Fruit fly (Drosophila melanogaster) whole organism, embryonic: Measurements from ENCODE around the gene CG4962.
A peak's percentile ranks its signal among the peaks of the same experiment; 100 is the strongest.

Experiments
- Abd-B ChIP-seq: fragments of 200-800 bp; sonication (Bioruptor generic); optimal IDR thresholded peaks from 2 replicates; lab custom pipeline; 2018; ENCODE audit warnings: missing biosample characterization, mild to moderate bottlenecking, missing genetic modification characterization, moderate library complexity
- Adf1 ChIP-seq: fragments of 200-800 bp; sonication (Bioruptor generic); IDR thresholded peaks from 2 replicates; pipeline ENCODE4 v1.3.6; 2022; ENCODE audit warnings: missing biosample characterization, missing genetic modification characterization
- Aef1 ChIP-seq: fragments of 200-800 bp; sonication (Bioruptor generic); IDR thresholded peaks from 3 replicates; pipeline ENCODE4 v1.3.6; 2022; ENCODE audit warnings: missing biosample characterization, missing genetic modification characterization
- Antp ChIP-seq: fragments of 200-800 bp; sonication (Bioruptor generic); optimal IDR thresholded peaks from 3 replicates; lab custom pipeline; 2016; ENCODE audit warnings: missing biosample characterization, missing genetic modification characterization
- Atf-2 ChIP-seq: fragments of 200-800 bp; sonication (Bioruptor generic); optimal IDR thresholded peaks from 2 replicates; lab custom pipeline; 2016; ENCODE audit warnings: missing biosample characterization, missing genetic modification characterization
- BtbVII ChIP-seq: fragments of 200-800 bp; sonication (Bioruptor generic); optimal IDR thresholded peaks from 3 replicates; lab custom pipeline; 2017; ENCODE audit warnings: missing biosample characterization, mild to moderate bottlenecking, missing genetic modification characterization
- CG10462 ChIP-seq: fragments of 200-800 bp; sonication (Bioruptor generic); optimal IDR thresholded peaks from 2 replicates; lab custom pipeline; 2016; ENCODE audit warnings: missing biosample characterization, missing genetic modification characterization
- CG10654 ChIP-seq: fragments of 200-800 bp; sonication (Bioruptor generic); optimal IDR thresholded peaks from 2 replicates; lab custom pipeline; 2016; ENCODE audit warnings: missing biosample characterization, missing genetic modification characterization
- CG11247 ChIP-seq: fragments of 200-800 bp; sonication (Bioruptor generic); IDR thresholded peaks from 2 replicates; pipeline ENCODE4 v1.3.6; 2022; ENCODE audit warnings: missing biosample characterization, missing genetic modification characterization
- CG11695 ChIP-seq: fragments of 200-800 bp; sonication (Bioruptor generic); IDR thresholded peaks from 3 replicates; pipeline ENCODE4 v1.3.6; 2022; ENCODE audit warnings: missing biosample characterization, missing genetic modification characterization
- CG11696 ChIP-seq: fragments of 200-800 bp; sonication (Bioruptor generic); IDR thresholded peaks from 2 replicates; pipeline ENCODE4 v1.3.6; 2022; ENCODE audit warnings: missing biosample characterization, missing genetic modification characterization
- CG12104 ChIP-seq: fragments of 200-800 bp; sonication (Bioruptor generic); optimal IDR thresholded peaks from 3 replicates; lab custom pipeline; 2016; ENCODE audit warnings: missing biosample characterization, missing genetic modification characterization
- CG12299 ChIP-seq: fragments of 200-800 bp; sonication (Bioruptor generic); optimal IDR thresholded peaks from 2 replicates; lab custom pipeline; 2018; ENCODE audit warnings: missing biosample characterization, mild to moderate bottlenecking, missing genetic modification characterization
- CG12769 ChIP-seq: fragments of 200-800 bp; sonication (Bioruptor generic); optimal IDR thresholded peaks from 2 replicates; lab custom pipeline; 2019; ENCODE audit warnings: missing biosample characterization, mild to moderate bottlenecking, missing genetic modification characterization, moderate library complexity
- CG15073 ChIP-seq: fragments of 200-800 bp; sonication (Bioruptor generic); optimal IDR thresholded peaks from 2 replicates; lab custom pipeline; 2016; ENCODE audit warnings: missing biosample characterization, missing genetic modification characterization
- CG15514 ChIP-seq: fragments of 200-800 bp; sonication (Bioruptor generic); optimal IDR thresholded peaks from 3 replicates; lab custom pipeline; 2017; ENCODE audit warnings: missing biosample characterization, missing genetic modification characterization, mild to moderate bottlenecking, moderate library complexity, missing genetic modification reagents
- CG16815 ChIP-seq: fragments of 200-800 bp; sonication (Bioruptor generic); optimal IDR thresholded peaks from 3 replicates; lab custom pipeline; 2017; ENCODE audit warnings: missing biosample characterization, mild to moderate bottlenecking, missing genetic modification characterization
- CG17328 ChIP-seq: fragments of 200-800 bp; sonication (Bioruptor generic); IDR thresholded peaks from 2 replicates; pipeline ENCODE4 v1.3.6; 2022; ENCODE audit warnings: missing biosample characterization, missing genetic modification characterization
- CG42726 ChIP-seq: fragments of 200-800 bp; sonication (Bioruptor generic); IDR thresholded peaks from 2 replicates; pipeline ENCODE4 v1.3.6; 2022; ENCODE audit warnings: missing biosample characterization, missing genetic modification characterization; ENCODE audit not compliant: partially characterized antibody
- CG4707 ChIP-seq: fragments of 200-800 bp; sonication (Bioruptor generic); optimal IDR thresholded peaks from 2 replicates; lab custom pipeline; 2018; ENCODE audit warnings: missing biosample characterization, mild to moderate bottlenecking, missing genetic modification characterization, moderate library complexity
- CG4730 ChIP-seq: fragments of 200-800 bp; sonication (Bioruptor generic); IDR thresholded peaks from 2 replicates; pipeline ENCODE4 v1.3.6; 2022; ENCODE audit warnings: missing biosample characterization, missing genetic modification characterization
- CG9215 ChIP-seq: fragments of 200-800 bp; sonication (Bioruptor generic); IDR thresholded peaks from 2 replicates; pipeline ENCODE4 v1.3.6; 2022; ENCODE audit warnings: missing biosample characterization, missing genetic modification characterization
- CG9876 ChIP-seq: fragments of 200-800 bp; sonication (Bioruptor generic); optimal IDR thresholded peaks from 2 replicates; lab custom pipeline; 2016; ENCODE audit warnings: missing biosample characterization, missing genetic modification characterization
- CTCF ChIP-seq: fragments of 200-800 bp; sonication (Bioruptor generic); optimal IDR thresholded peaks from 2 replicates; lab custom pipeline; 2017; ENCODE audit warnings: missing biosample characterization, mild to moderate bottlenecking, missing genetic modification characterization, moderate library complexity
- D ChIP-seq, 2 experiments: fragments of 200-800 bp in 1 of 2; fragments of >200 bp in 1 of 2; sonication (Bioruptor generic) in 1 of 2; optimal IDR thresholded peaks; 2 replicates in 1 of 2; 3 replicates in 1 of 2; lab custom pipeline; 2017; ENCODE audit warnings: mild to moderate bottlenecking in 1 of 2, missing biosample characterization in 1 of 2, missing genetic modification characterization in 1 of 2, missing genetic modification reagents in 1 of 2
- D19A ChIP-seq: fragments of 200-800 bp; optimal IDR thresholded peaks from 3 replicates; lab custom pipeline; 2019; ENCODE audit warnings: missing biosample characterization, mild to moderate bottlenecking, missing genetic modification characterization, moderate library complexity
- Dbx ChIP-seq: fragments of 200-800 bp; sonication (Bioruptor generic); IDR thresholded peaks from 3 replicates; pipeline ENCODE4 v1.3.6; 2022; ENCODE audit warnings: missing biosample characterization, missing genetic modification characterization
- Dip2 ChIP-seq: fragments of 200-800 bp; sonication (Bioruptor generic); IDR thresholded peaks from 2 replicates; pipeline ENCODE4 v1.3.6; 2022; ENCODE audit warnings: missing biosample characterization, missing genetic modification characterization
- H15 ChIP-seq: fragments of 200-800 bp; sonication (Bioruptor generic); IDR thresholded peaks from 3 replicates; pipeline ENCODE4 v1.3.6; 2022; ENCODE audit warnings: missing biosample characterization, missing genetic modification characterization
- HLH4C ChIP-seq: fragments of 200-800 bp; sonication (Bioruptor generic); IDR thresholded peaks from 3 replicates; pipeline ENCODE4 v1.3.6; 2022; ENCODE audit warnings: missing biosample characterization, missing genetic modification characterization; ENCODE audit not compliant: partially characterized antibody
- Jarid2 ChIP-seq: fragments of 200-800 bp; sonication (Bioruptor generic); optimal IDR thresholded peaks from 3 replicates; lab custom pipeline; 2017; ENCODE audit warnings: mild to moderate bottlenecking, missing biosample characterization, missing genetic modification reagents, missing genetic modification characterization
- Sox100B ChIP-seq: fragments of 200-800 bp; sonication (Bioruptor generic); optimal IDR thresholded peaks from 3 replicates; lab custom pipeline; 2018; ENCODE audit warnings: missing biosample characterization, mild to moderate bottlenecking, missing genetic modification characterization
- Trl ChIP-seq, 3 experiments: fragments of >200 bp in 2 of 3; fragments of 200-800 bp in 1 of 3; sonication (Bioruptor generic) in 1 of 3; optimal IDR thresholded peaks; 2 replicates in 1 of 3; 3 replicates in 2 of 3; lab custom pipeline; 2016 to 2017; ENCODE audit warnings: missing biosample characterization in 1 of 3, missing genetic modification characterization in 1 of 3
- danr ChIP-seq: fragments of 200-800 bp; sonication (Bioruptor generic); IDR thresholded peaks from 2 replicates; pipeline ENCODE4 v1.3.6; 2022; ENCODE audit warnings: missing biosample characterization, missing genetic modification characterization
- dmrt11E ChIP-seq: fragments of 200-800 bp; sonication (Bioruptor generic); optimal IDR thresholded peaks from 3 replicates; lab custom pipeline; 2018; ENCODE audit warnings: missing biosample characterization, mild to moderate bottlenecking, missing genetic modification characterization, moderate library complexity
- dmrt99B ChIP-seq: fragments of 200-800 bp; sonication (Bioruptor generic); optimal IDR thresholded peaks from 2 replicates; lab custom pipeline; 2018; ENCODE audit warnings: missing biosample characterization, mild to moderate bottlenecking, missing genetic modification characterization, moderate library complexity
- dpn ChIP-seq, 2 experiments: fragments of 200-800 bp; sonication (Bioruptor generic); optimal IDR thresholded peaks; 3 replicates each; lab custom pipeline; 2016; ENCODE audit warnings: missing biosample characterization in 2 of 2, missing genetic modification characterization in 2 of 2
- ems ChIP-seq: fragments of 200-800 bp; sonication (Bioruptor generic); optimal IDR thresholded peaks from 3 replicates; lab custom pipeline; 2016; ENCODE audit warnings: missing biosample characterization, missing genetic modification characterization
- fu2 ChIP-seq: fragments of 200-800 bp; sonication (Bioruptor generic); optimal IDR thresholded peaks from 2 replicates; lab custom pipeline; 2016; ENCODE audit warnings: missing biosample characterization, missing genetic modification characterization
- gce ChIP-seq: fragments of 200-800 bp; sonication (Bioruptor generic); IDR thresholded peaks from 3 replicates; pipeline ENCODE4 v1.3.6; 2022; ENCODE audit warnings: missing biosample characterization, missing genetic modification characterization
- gsb-n ChIP-seq: fragments of 200-800 bp; sonication (Bioruptor generic); optimal IDR thresholded peaks from 3 replicates; lab custom pipeline; 2018; ENCODE audit warnings: missing biosample characterization, mild to moderate bottlenecking, missing genetic modification characterization
- hb ChIP-seq: fragments of 200-800 bp; sonication (Bioruptor generic); IDR thresholded peaks from 3 replicates; pipeline ENCODE4 v1.3.6; 2022; ENCODE audit warnings: missing biosample characterization, missing genetic modification characterization; ENCODE audit not compliant: partially characterized antibody
- lmd ChIP-seq: fragments of 200-800 bp; sonication (Bioruptor generic); IDR thresholded peaks from 2 replicates; pipeline ENCODE4 v1.3.6; 2022; ENCODE audit warnings: missing biosample characterization, missing genetic modification characterization
- peb ChIP-seq: fragments of 200-800 bp; sonication (Bioruptor generic); IDR thresholded peaks from 2 replicates; pipeline ENCODE4 v1.3.6; 2022; ENCODE audit warnings: missing biosample characterization, missing genetic modification characterization
- pnt ChIP-seq: fragments of 200-800 bp; sonication (Bioruptor generic); optimal IDR thresholded peaks from 3 replicates; lab custom pipeline; 2016; ENCODE audit warnings: missing biosample characterization, missing genetic modification characterization
- ro ChIP-seq: fragments of 200-800 bp; sonication (Bioruptor generic); IDR thresholded peaks from 2 replicates; pipeline ENCODE4 v1.3.6; 2022; ENCODE audit warnings: missing biosample characterization, missing genetic modification characterization
- row ChIP-seq: fragments of 200-800 bp; sonication (Bioruptor generic); IDR thresholded peaks from 3 replicates; pipeline ENCODE4 v1.3.6; 2022; ENCODE audit warnings: missing biosample characterization, missing genetic modification characterization
- scrt ChIP-seq: fragments of 200-800 bp; sonication (Bioruptor generic); optimal IDR thresholded peaks from 2 replicates; lab custom pipeline; 2018; ENCODE audit warnings: missing biosample characterization, mild to moderate bottlenecking, missing genetic modification characterization, moderate library complexity
- sens-2 ChIP-seq: fragments of 200-800 bp; sonication (Bioruptor generic); IDR thresholded peaks from 2 replicates; pipeline ENCODE4 v1.3.6; 2022; ENCODE audit warnings: missing biosample characterization, missing genetic modification characterization
- ssp ChIP-seq: fragments of 200-800 bp; sonication (Bioruptor generic); IDR thresholded peaks from 2 replicates; pipeline ENCODE4 v1.3.6; 2022; ENCODE audit warnings: missing biosample characterization, missing genetic modification characterization
- unc-4 ChIP-seq: fragments of 200-800 bp; sonication (Bioruptor generic); IDR thresholded peaks from 2 replicates; pipeline ENCODE4 v1.3.6; 2022; ENCODE audit warnings: missing biosample characterization, missing genetic modification characterization; ENCODE audit not compliant: partially characterized antibody
- unpg ChIP-seq: fragments of 200-800 bp; sonication (Bioruptor generic); optimal IDR thresholded peaks from 3 replicates; lab custom pipeline; 2018; ENCODE audit warnings: missing biosample characterization, mild to moderate bottlenecking, missing genetic modification characterization, moderate library complexity

Gene CG4962

dm6 chr3L:16286258-16286657 lies 9.1 kb downstream of the CG4962 start (continued):
- TF ChIP-seq peb (GFP tag; lab: Robert Waterston, UW) (no peak), CG10462 (GFP tag; lab: Kevin White, UChicago) (no peak), Dip2 (GFP tag; lab: Robert Waterston, UW) (no peak), CG12104 (GFP tag; lab: Kevin White, UChicago) (no peak), hb (GFP tag; lab: Robert Waterston, UW) (no peak), CTCF (GFP tag; lab: Kevin White, UChicago) (no peak), CG11695 (GFP tag; lab: Robert Waterston, UW) (no peak), CG12769 (tag; lab: Kevin White, UChicago) (peak; percentile 39), CG16815 (GFP tag; lab: Kevin White, UChicago) (no peak), CG4730 (GFP tag; lab: Robert Waterston, UW) (no peak), BtbVII (GFP tag; lab: Kevin White, UChicago) (no peak), CG11247 (GFP tag; lab: Robert Waterston, UW) (no peak), pnt (GFP tag; lab: Kevin White, UChicago) (peak; percentile 3), Adf1 (GFP tag; lab: Robert Waterston, UW) (no peak), gsb-n (no peak), ro (no peak), Aef1 (GFP tag; lab: Robert Waterston, UW) (0 out of 3 replicates have a peak, but pooled peaks have one; percentile 10), unc-4 (GFP tag; lab: Robert Waterston, UW) (no peak), danr (no peak), lmd (GFP tag; lab: Robert Waterston, UW) (no peak; the same call in 1 of the 2 replicates), scrt (GFP tag; lab: Kevin White, UChicago) (no peak), HLH4C (GFP tag; lab: Robert Waterston, UW) (no peak), CG11696 (no peak), CG12299 (tag; lab: Kevin White, UChicago) (no peak), Atf-2 (GFP tag; lab: Kevin White, UChicago) (no peak), D19A (peak; percentile 45), Jarid2 (GFP tag; lab: Kevin White, UChicago) (no peak), ssp (GFP tag; lab: Robert Waterston, UW) (no peak), Sox100B (GFP tag; lab: Kevin White, UChicago) (no peak), gce (no peak), fu2 (GFP tag; lab: Kevin White, UChicago) (no peak), row (GFP tag; lab: Robert Waterston, UW) (peak; percentile 66), ems (GFP tag; lab: Kevin White, UChicago) (no peak), CG9215 (GFP tag; lab: Robert Waterston, UW) (no peak), Trl (optimal IDR thresholded peaks at IDR 0.05; lab: Kevin White, UChicago) (no peak), Trl (GFP tag; optimal IDR thresholded peaks at IDR 0.05; lab: Kevin White, UChicago) (no peak), H15 (no peak), CG15514 (GFP tag; lab: Kevin White, UChicago) (no peak), sens-2 (no peak), CG42726 (GFP tag; lab: Robert Waterston, UW) (no peak), D (optimal IDR thresholded peaks at IDR 0.05; lab: Kevin White, UChicago) (no peak), D (GFP tag; optimal IDR thresholded peaks at IDR 0.05; lab: Kevin White, UChicago) (no peak), dmrt99B (peak; percentile 67), CG10654 (GFP tag; lab: Kevin White, UChicago) (no peak), unpg (GFP tag; lab: Kevin White, UChicago) (peak; percentile 52), Antp (GFP tag; lab: Kevin White, UChicago) (no peak), CG17328 (GFP tag; lab: Robert Waterston, UW) (no peak), CG15073 (GFP tag; lab: Kevin White, UChicago) (no peak), Abd-B (no peak), dpn (GFP tag; optimal IDR thresholded peaks at IDR 0.05; lab: Kevin White, UChicago) (peak in 1 of 2 experiments; percentile 1), CG4707 (GFP tag; lab: Kevin White, UChicago) (no peak), dmrt11E (no peak), Dbx (GFP tag; lab: Robert Waterston, UW) (no peak), CG9876 (GFP tag; lab: Kevin White, UChicago) (no peak)
